Worm (Caenorhabditis elegans): Measurements from ENCODE around the gene Y53F4B.20.
A peak's percentile ranks its signal among the peaks of the same experiment; 100 is the strongest.

Y53F4B.20 gene

DNA sequence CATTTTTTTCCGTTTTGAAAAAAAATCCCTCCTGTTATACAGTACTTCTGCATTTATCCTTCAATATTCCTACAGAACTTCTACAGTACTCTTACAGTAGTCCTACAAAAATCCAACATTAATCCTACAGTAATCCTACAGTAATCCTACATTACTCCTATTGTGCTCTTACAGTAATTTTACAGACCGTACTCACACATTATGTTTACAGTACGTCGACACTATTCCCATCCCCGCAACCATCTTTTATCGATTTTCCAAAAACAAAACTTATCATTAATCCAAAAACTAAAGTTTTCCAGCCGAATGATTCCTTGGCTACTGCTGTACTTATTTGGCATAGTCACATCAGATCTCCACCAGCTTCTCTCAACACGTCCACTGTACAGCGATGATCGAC is at the start of gene Y53F4B.20:
Gene Y53F4B.20, plus strand, starts transcription at position 301 of the 400 bp plus-strand sequence.
- TF ChIP-seq ceh-82 (tag; optimal IDR thresholded peaks at IDR 0.05) (no peak), nhr-41 (GFP tag; IDR thresholded peaks at IDR 0.05) (no peak), lin-15B (tag; optimal IDR thresholded peaks at IDR 0.05) (no peak), zfp-3 (GFP tag; conservative IDR thresholded peaks at IDR 0.05) (no peak), lin-13 (GFP tag; optimal IDR thresholded peaks at IDR 0.05) (no peak)

DNA sequence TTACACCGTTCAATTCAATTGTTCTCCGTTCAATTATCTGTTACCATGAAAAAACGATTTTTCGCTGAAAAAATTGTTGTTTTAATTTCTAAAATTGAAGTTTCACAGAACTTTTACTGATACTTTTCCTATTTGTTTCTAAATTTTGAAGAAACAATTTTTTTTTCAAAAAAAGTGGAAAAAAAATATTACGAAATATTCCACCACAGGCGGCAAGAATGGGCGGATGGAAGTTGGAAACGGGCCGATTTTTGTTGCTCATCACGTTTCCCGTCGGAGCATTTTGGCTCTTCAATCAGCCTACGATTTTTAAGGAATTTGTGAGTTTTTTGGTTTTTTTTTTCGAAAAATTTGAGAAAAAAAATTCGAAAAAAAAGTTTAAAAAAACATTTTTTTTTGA is 46.5 kb upstream of the Y53F4B.20 start, which contains the start of gene Y53F4B.14:
Gene Y53F4B.14, plus strand, starts transcription at position 210 of the 400 bp plus-strand sequence.
- TF ChIP-seq fos-1 (tag; optimal IDR thresholded peaks at IDR 0.05), result no peak
- TF ChIP-seq zip-11 (GFP tag; IDR thresholded peaks at IDR 0.05), result no peak
- 0 out of 2 replicates have a peak, but pooled peaks have one; percentile 7 for TF ChIP-seq nhr-42 (GFP tag; IDR thresholded peaks at IDR 0.05)
- TF ChIP-seq zip-2 (tag; optimal IDR thresholded peaks at IDR 0.05), result peak; percentile 81

DNA sequence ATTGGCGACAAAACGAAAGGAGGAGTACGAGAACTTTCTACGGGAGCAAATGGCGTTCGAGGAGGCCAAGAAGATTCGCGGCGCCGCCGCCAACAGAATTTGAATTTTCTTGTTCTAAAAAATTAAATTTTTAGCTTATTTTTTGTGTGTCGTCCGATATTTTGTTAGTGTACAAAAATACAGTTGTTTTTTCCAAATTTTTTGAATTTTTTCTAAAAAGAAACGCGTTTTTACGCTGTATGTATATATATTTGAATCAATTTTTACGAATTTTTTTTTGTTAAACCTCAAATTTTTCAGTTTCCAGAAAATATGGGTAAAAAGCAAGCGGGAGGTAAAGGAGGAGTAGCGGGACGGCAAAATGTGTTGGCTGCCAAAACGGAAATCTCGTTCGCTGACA is 45.2 kb upstream of the Y53F4B.20 start, which contains the start of gene trip-4:
Gene trip-4, plus strand, starts transcription at position 301 of the 400 bp plus-strand sequence.
- no peak for TF ChIP-seq attf-4 (tag; optimal IDR thresholded peaks at IDR 0.05)
- TF ChIP-seq lir-3 (tag; optimal IDR thresholded peaks at IDR 0.05), result no peak
- no peak for TF ChIP-seq ZK337.2 (GFP tag; IDR thresholded peaks at IDR 0.05)
- TF ChIP-seq lim-7 (GFP tag; IDR thresholded peaks at IDR 0.05), result no peak
- no peak for TF ChIP-seq F37D6.2 (tag; optimal IDR thresholded peaks at IDR 0.05)
- no peak for TF ChIP-seq mxl-2 (GFP tag; conservative IDR thresholded peaks at IDR 0.05)
- no peak for TF ChIP-seq daf-19 (GFP tag; conservative IDR thresholded peaks at IDR 0.05)
- TF ChIP-seq arid-1 (GFP tag; conservative IDR thresholded peaks at IDR 0.05), result no peak
- no peak for TF ChIP-seq cey-2 (tag; optimal IDR thresholded peaks at IDR 0.05; ENCODE audit: borderline replicate concordance, insufficient read depth)
- TF ChIP-seq madf-5 (GFP tag; IDR thresholded peaks at IDR 0.05), result no peak
- TF ChIP-seq daf-8 (GFP tag; IDR thresholded peaks at IDR 0.05), result no peak
- no peak for TF ChIP-seq fos-1 (tag; optimal IDR thresholded peaks at IDR 0.05)
- TF ChIP-seq ceh-20 (GFP tag; IDR thresholded peaks at IDR 0.05), result no peak
- TF ChIP-seq nhr-76 (tag; optimal IDR thresholded peaks at IDR 0.05), result no peak
- TF ChIP-seq egl-43 (GFP tag; IDR thresholded peaks at IDR 0.05), result no peak
- no peak for TF ChIP-seq hlh-30 (tag; optimal IDR thresholded peaks at IDR 0.05; ENCODE audit: insufficient read depth)
- TF ChIP-seq ztf-11 (tag; optimal IDR thresholded peaks at IDR 0.05), result no peak
- TF ChIP-seq Y75B8A.6 (GFP tag; IDR thresholded peaks at IDR 0.05), result no peak

DNA sequence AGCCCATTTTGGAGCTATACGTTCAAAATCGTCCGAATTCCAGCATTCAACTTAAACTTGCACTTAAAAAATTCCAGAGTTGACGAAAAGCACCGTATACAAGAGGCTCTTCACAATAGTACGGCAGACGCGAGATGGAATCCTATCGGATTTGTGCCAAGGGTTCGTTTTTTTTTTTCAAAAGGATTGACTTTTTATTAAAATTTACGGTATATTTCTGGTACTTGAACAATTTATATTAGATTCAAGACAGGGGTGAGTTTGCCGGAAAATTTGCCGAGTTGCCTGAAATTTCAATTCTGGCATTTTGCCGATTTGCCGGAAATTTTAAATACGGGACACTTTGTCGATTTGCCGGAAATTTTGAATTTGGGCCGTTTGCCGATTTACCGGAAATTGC is 42.0 kb upstream of the Y53F4B.20 start:
- no peak for TF ChIP-seq snpc-4 (tag; optimal IDR thresholded peaks at IDR 0.05)
- TF ChIP-seq mdt-29 (GFP tag; IDR thresholded peaks at IDR 0.05), result no peak
- no peak for TF ChIP-seq aha-1 (tag)
- TF ChIP-seq nhr-76 (tag; optimal IDR thresholded peaks at IDR 0.05), result no peak
- TF ChIP-seq pqm-1 (tag; optimal IDR thresholded peaks at IDR 0.05), result no peak

DNA sequence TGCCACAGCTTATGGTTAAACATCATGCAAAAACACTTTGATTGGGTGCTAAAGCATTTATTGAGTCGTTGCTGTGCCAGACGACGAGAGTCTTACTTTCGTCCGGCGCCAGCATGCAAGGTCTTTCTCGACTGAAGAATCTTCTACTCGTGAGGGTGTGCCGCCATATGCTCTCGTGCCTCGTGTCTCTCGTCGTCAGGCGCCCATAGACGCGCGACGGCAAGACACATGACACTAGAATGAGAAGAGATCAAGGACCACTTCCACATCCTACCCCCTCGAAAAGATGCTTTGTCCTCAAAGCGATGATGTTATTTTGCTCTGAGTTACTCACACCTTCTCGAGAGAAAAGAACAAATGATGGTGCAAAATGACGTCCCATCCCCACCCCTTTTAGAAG is 41.5 kb upstream of the Y53F4B.20 start:
- 0 out of 2 replicates have a peak, but pooled peaks have one; percentile 13 for TF ChIP-seq egl-43 (GFP tag; IDR thresholded peaks at IDR 0.05)
- TF ChIP-seq set-16 (GFP tag; IDR thresholded peaks at IDR 0.05), result peak; percentile 62
- peak in 1 of 2 experiments; percentile 28 for TF ChIP-seq mdl-1 (tag; optimal IDR thresholded peaks at IDR 0.05)
- 0 out of 2 replicates have a peak, but pooled peaks have one; percentile 27 for TF ChIP-seq arid-1 (GFP tag; conservative IDR thresholded peaks at IDR 0.05)
- peak; percentile 53 for TF ChIP-seq hlh-30 (tag; optimal IDR thresholded peaks at IDR 0.05; ENCODE audit: insufficient read depth)
- peak; percentile 25 for TF ChIP-seq hlh-11 (tag; optimal IDR thresholded peaks at IDR 0.05)
- peak; percentile 96 for TF ChIP-seq aha-1 (tag)
- peak; percentile 75 for TF ChIP-seq ceh-20 (GFP tag; IDR thresholded peaks at IDR 0.05)
- peak; percentile 70; the same call in 1 of the 2 replicates for TF ChIP-seq ctbp-1 (GFP tag; IDR thresholded peaks at IDR 0.05)
- 0 out of 2 replicates have a peak, but pooled peaks have one; percentile 22 for TF ChIP-seq php-3 (GFP tag; IDR thresholded peaks at IDR 0.05)
- TF ChIP-seq F37D6.2 (tag; optimal IDR thresholded peaks at IDR 0.05), result peak; percentile 49
- TF ChIP-seq dmd-6 (GFP tag; IDR thresholded peaks at IDR 0.05), result peak; percentile 66
- TF ChIP-seq hmg-1.1 (GFP tag; IDR thresholded peaks at IDR 0.05), result peak; percentile 57; the same call in 1 of the 2 replicates

Data from whole organism, L4 larva.